Fruit fly (Drosophila melanogaster): ENCODE results near the gene CG15545.

Gene CG15545

dm6 chr3R:30851843-30852365 lies 20.2 kb downstream of the CG15545 start, which contains the start of gene tll:
tll (plus strand) TSS chr3R:30852315.
- TF ChIP-seq nom (GFP tag; optimal IDR thresholded peaks at IDR 0.05) (no peak), tll (GFP tag; optimal IDR thresholded peaks at IDR 0.05) (peak in 1 of 2 experiments; percentile 96), bowl (GFP tag; IDR thresholded peaks at IDR 0.05) (no peak), zen (tag; optimal IDR thresholded peaks at IDR 0.05) (peak; percentile 90), D (optimal IDR thresholded peaks at IDR 0.05) (peak; percentile 89), D (GFP tag; optimal IDR thresholded peaks at IDR 0.05) (no peak), psq (GFP tag; optimal IDR thresholded peaks at IDR 0.05) (no peak), eve (GFP tag; optimal IDR thresholded peaks at IDR 0.05) (no peak), CG5245 (GFP tag; optimal IDR thresholded peaks at IDR 0.05) (no peak), Xbp1 (GFP tag; optimal IDR thresholded peaks at IDR 0.05) (no peak), crc (GFP tag; optimal IDR thresholded peaks at IDR 0.05) (no peak), Trl (optimal IDR thresholded peaks at IDR 0.05) (peak in 1 of 2 experiments; percentile 68), Trl (GFP tag; optimal IDR thresholded peaks at IDR 0.05) (no peak), mam (GFP tag; optimal IDR thresholded peaks at IDR 0.05) (no peak), Sox102F (GFP tag; optimal IDR thresholded peaks at IDR 0.05) (no peak), CG9215 (GFP tag; IDR thresholded peaks at IDR 0.05) (no peak), phol (tag; optimal IDR thresholded peaks at IDR 0.05) (peak; percentile 7), CG17829 (tag; optimal IDR thresholded peaks at IDR 0.05) (no peak), pros (GFP tag; optimal IDR thresholded peaks at IDR 0.05) (peak; percentile 94), CG8765 (GFP tag; IDR thresholded peaks at IDR 0.05) (no peak), CG1832 (GFP tag; optimal IDR thresholded peaks at IDR 0.05) (peak; percentile 58), dan (GFP tag; IDR thresholded peaks at IDR 0.05) (no peak), Nf-YC (tag; optimal IDR thresholded peaks at IDR 0.05) (peak; percentile 92), repo (GFP tag; optimal IDR thresholded peaks at IDR 0.05) (no peak), sens (GFP tag) (peak; percentile 49), CG15479 (GFP tag; optimal IDR thresholded peaks at IDR 0.05) (peak; percentile 99), cad (GFP tag; optimal IDR thresholded peaks at IDR 0.05) (peak; percentile 99), Sox100B (GFP tag; optimal IDR thresholded peaks at IDR 0.05) (no peak), CHES-1-like (GFP tag; optimal IDR thresholded peaks at IDR 0.05) (no peak), CG6254 (GFP tag; optimal IDR thresholded peaks at IDR 0.05) (no peak), CG11456 (GFP tag; IDR thresholded peaks at IDR 0.05) (no peak), Stat92E (GFP tag; optimal IDR thresholded peaks at IDR 0.05) (no peak), kni (GFP tag; optimal IDR thresholded peaks at IDR 0.05) (peak; percentile 10), seq (GFP tag; IDR thresholded peaks at IDR 0.05) (peak; percentile 49; the same call in 1 of the 2 replicates), CG12299 (tag; optimal IDR thresholded peaks at IDR 0.05) (no peak), chm (GFP tag; IDR thresholded peaks at IDR 0.05) (no peak), tio (GFP tag; optimal IDR thresholded peaks at IDR 0.05) (no peak), CG9727 (GFP tag; optimal IDR thresholded peaks at IDR 0.05) (no peak), inv (GFP tag; IDR thresholded peaks at IDR 0.05; ENCODE audit: partially characterized antibody) (no peak), CG34376 (GFP tag; optimal IDR thresholded peaks at IDR 0.05) (no peak), lmd (GFP tag; IDR thresholded peaks at IDR 0.05) (no peak), CG1647 (GFP tag; optimal IDR thresholded peaks at IDR 0.05) (no peak), Nf-YB (GFP tag; optimal IDR thresholded peaks at IDR 0.05) (peak; percentile 93), CG13424 (tag; optimal IDR thresholded peaks at IDR 0.05) (no peak), vfl (GFP tag; optimal IDR thresholded peaks at IDR 0.05) (no peak), NC2β (GFP tag; optimal IDR thresholded peaks at IDR 0.05) (no peak), Kr (GFP tag; optimal IDR thresholded peaks at IDR 0.05) (peak; percentile 6), MBD-R2 (GFP tag; IDR thresholded peaks at IDR 0.05) (no peak)
